Worm (Caenorhabditis elegans) whole organism, L4 larva: ENCODE measurements around the gene edg-1.
A peak's percentile ranks its signal among the peaks of the same experiment; 100 is the strongest.

ENCODE experiments used
- F44E2.7 ChIP-seq: fragments of 200-800 bp; sonication (Bioruptor generic); IDR thresholded peaks from 2 replicates; pipeline ENCODE4 v2.1.2; 2022; ENCODE audit warnings: missing genetic modification characterization, missing compliant biosample characterization
- F49E8.2 ChIP-seq: sonication (generic microtip); optimal IDR thresholded peaks from 2 replicates; lab custom pipeline; 2016; ENCODE audit warnings: missing compliant biosample characterization, mild to moderate bottlenecking, missing genetic modification characterization, borderline replicate concordance
- Y105C5A.15 ChIP-seq: fragments of 200-800 bp; sonication (Bioruptor generic); IDR thresholded peaks from 2 replicates; pipeline ENCODE4 v1.3.6; 2022; ENCODE audit warnings: missing genetic modification characterization, missing compliant biosample characterization
- Y48G9A.11 ChIP-seq: fragments of 200-800 bp; sonication (Bioruptor generic); IDR thresholded peaks from 2 replicates; pipeline ENCODE4 v1.3.6; 2022; ENCODE audit warnings: missing genetic modification reagents, missing genetic modification characterization, missing compliant biosample characterization
- ZK546.5 ChIP-seq, 2 experiments: sonication (generic microtip); optimal IDR thresholded peaks; 2 replicates each; lab custom pipeline; 2017; ENCODE audit warnings: missing biosample characterization in 2 of 2, missing genetic modification characterization in 2 of 2
- arid-1 ChIP-seq: fragments of 200-800 bp; sonication (Bioruptor generic); conservative IDR thresholded peaks from 2 replicates; pipeline ENCODE4 v1.3.6; 2022; ENCODE audit warnings: missing genetic modification reagents, missing genetic modification characterization, missing compliant biosample characterization
- ceh-20 ChIP-seq: fragments of 200-800 bp; sonication (Bioruptor generic); IDR thresholded peaks from 2 replicates; pipeline ENCODE4 v1.3.6; 2022; ENCODE audit warnings: missing genetic modification reagents, missing genetic modification characterization, missing compliant biosample characterization
- ceh-32 ChIP-seq: sonication (generic microtip); optimal IDR thresholded peaks from 2 replicates; lab custom pipeline; 2016; ENCODE audit warnings: mild to moderate bottlenecking, missing genetic modification characterization, missing compliant biosample characterization; ENCODE audit not compliant: poor library complexity
- ceh-44 ChIP-seq: fragments of 200-800 bp; sonication (Bioruptor generic); IDR thresholded peaks from 2 replicates; pipeline ENCODE4 v1.3.6; 2022; ENCODE audit warnings: missing genetic modification reagents, missing genetic modification characterization, missing compliant biosample characterization
- ceh-62 ChIP-seq: sonication (generic microtip); optimal IDR thresholded peaks from 2 replicates; lab custom pipeline; 2017; ENCODE audit warnings: missing biosample characterization, missing genetic modification characterization
- ces-1 ChIP-seq: fragments of 150-350 bp; sonication (generic microtip); optimal IDR thresholded peaks from 4 replicates; lab custom pipeline; 2014; ENCODE audit warnings: missing biosample characterization, missing genetic modification reagents, missing genetic modification characterization
- ctbp-1 ChIP-seq: fragments of 200-800 bp; sonication (Bioruptor generic); IDR thresholded peaks from 2 replicates; pipeline ENCODE4 v1.3.6; 2022; ENCODE audit warnings: missing genetic modification reagents, missing genetic modification characterization, missing compliant biosample characterization
- daf-16 ChIP-seq, 3 experiments: sonication (generic microtip); optimal IDR thresholded peaks; 2 replicates each; lab custom pipeline; 2016 to 2017; ENCODE audit warnings: missing genetic modification characterization in 3 of 3, missing genetic modification reagents in 3 of 3, mild to moderate bottlenecking in 2 of 3, missing compliant biosample characterization in 2 of 3, missing biosample characterization in 1 of 3, moderate library complexity in 1 of 3
- daf-19 ChIP-seq: fragments of 200-800 bp; sonication (Bioruptor generic); conservative IDR thresholded peaks from 2 replicates; pipeline ENCODE4 v1.3.6; 2022; ENCODE audit warnings: missing genetic modification characterization, missing compliant biosample characterization
- daf-8 ChIP-seq: fragments of 200-800 bp; sonication (Bioruptor generic); IDR thresholded peaks from 2 replicates; pipeline ENCODE4 v1.3.6; 2022; ENCODE audit warnings: missing genetic modification characterization, missing compliant biosample characterization
- dmd-8 ChIP-seq: fragments of 200-800 bp; sonication (Bioruptor generic); IDR thresholded peaks from 2 replicates; pipeline ENCODE4 v1.3.6; 2022; ENCODE audit warnings: missing genetic modification characterization, missing compliant biosample characterization
- dpl-1 ChIP-seq: fragments of 150-350 bp; optimal IDR thresholded peaks from 2 replicates; lab custom pipeline; 2014; ENCODE audit warnings: missing biosample characterization, missing genetic modification reagents, missing genetic modification characterization
- duxl-1 ChIP-seq: sonication (generic microtip); optimal IDR thresholded peaks from 2 replicates; lab custom pipeline; 2016; ENCODE audit warnings: mild to moderate bottlenecking, missing genetic modification characterization, moderate library complexity, missing compliant biosample characterization; ENCODE audit not compliant: poor library complexity
- dve-1 ChIP-seq: sonication (generic microtip); optimal IDR thresholded peaks from 2 replicates; lab custom pipeline; 2017; ENCODE audit warnings: antibody characterized with exemption, mild to moderate bottlenecking, missing genetic modification characterization, missing compliant biosample characterization; ENCODE audit not compliant: insufficient read depth
- gei-8 ChIP-seq: fragments of 200-800 bp; sonication (Bioruptor generic); optimal IDR thresholded peaks from 2 replicates; lab custom pipeline; 2018; ENCODE audit warnings: mild to moderate bottlenecking, missing genetic modification characterization, missing compliant biosample characterization
- hlh-11 ChIP-seq: fragments of 200-800 bp; sonication (Bioruptor generic); optimal IDR thresholded peaks from 2 replicates; lab custom pipeline; 2018; ENCODE audit warnings: mild to moderate bottlenecking, missing genetic modification characterization, missing compliant biosample characterization
- hlh-30 ChIP-seq: sonication (generic microtip); optimal IDR thresholded peaks from 2 replicates; lab custom pipeline; 2017; ENCODE audit warnings: antibody characterized with exemption, mild to moderate bottlenecking, missing genetic modification characterization, missing compliant biosample characterization; ENCODE audit not compliant: insufficient read depth
- lin-1 ChIP-seq: fragments of 200-800 bp; sonication (Bioruptor generic); IDR thresholded peaks from 2 replicates; pipeline ENCODE4 v1.3.6; 2022; ENCODE audit warnings: missing genetic modification reagents, missing genetic modification characterization, missing compliant biosample characterization
- lin-15B ChIP-seq: fragments of 150-350 bp; sonication (generic microtip); optimal IDR thresholded peaks from 3 replicates; lab custom pipeline; 2014; ENCODE audit warnings: missing biosample characterization, missing genetic modification characterization
- lin-29 ChIP-seq: fragments of 200-800 bp; sonication (Bioruptor generic); IDR thresholded peaks from 2 replicates; pipeline ENCODE4 v1.3.6; 2022; ENCODE audit warnings: missing genetic modification reagents, missing genetic modification characterization, missing compliant biosample characterization
- lin-38 ChIP-seq: fragments of 200-800 bp; sonication (Bioruptor generic); IDR thresholded peaks from 2 replicates; pipeline ENCODE4 v1.3.6; 2022; ENCODE audit warnings: missing genetic modification reagents, missing genetic modification characterization, missing compliant biosample characterization
- lir-3 ChIP-seq: sonication (generic microtip); optimal IDR thresholded peaks from 2 replicates; lab custom pipeline; 2016; ENCODE audit warnings: mild to moderate bottlenecking, missing genetic modification characterization, missing compliant biosample characterization
- madf-5 ChIP-seq, 2 experiments: fragments of 200-800 bp; sonication (Bioruptor generic); IDR thresholded peaks; 2 replicates each; pipeline ENCODE4 v1.3.6; 2022; ENCODE audit warnings: missing compliant biosample characterization in 2 of 2, missing genetic modification characterization in 2 of 2
- madf-9 ChIP-seq: fragments of 200-800 bp; sonication (Bioruptor generic); conservative IDR thresholded peaks from 2 replicates; pipeline ENCODE4 v1.3.6; 2022; ENCODE audit warnings: missing genetic modification reagents, missing genetic modification characterization, missing compliant biosample characterization
- mdt-29 ChIP-seq: fragments of 200-800 bp; sonication (Bioruptor generic); IDR thresholded peaks from 2 replicates; pipeline ENCODE4 v1.3.6; 2022; ENCODE audit warnings: missing genetic modification reagents, missing genetic modification characterization, missing compliant biosample characterization
- nhr-10 ChIP-seq: fragments of 150-350 bp; optimal IDR thresholded peaks from 2 replicates; lab custom pipeline; 2014; ENCODE audit warnings: missing biosample characterization, missing genetic modification characterization
- nhr-102 ChIP-seq: sonication (generic microtip); optimal IDR thresholded peaks from 2 replicates; lab custom pipeline; 2016; ENCODE audit warnings: mild to moderate bottlenecking, missing genetic modification characterization, moderate library complexity, missing compliant biosample characterization
- nhr-111 ChIP-seq: fragments of 200-800 bp; sonication (Bioruptor generic); optimal IDR thresholded peaks from 2 replicates; lab custom pipeline; 2018; ENCODE audit warnings: mild to moderate bottlenecking, missing genetic modification characterization, missing compliant biosample characterization
- nhr-25 ChIP-seq: sonication (generic microtip); optimal IDR thresholded peaks from 2 replicates; lab custom pipeline; 2017; ENCODE audit warnings: missing genetic modification characterization, mild to moderate bottlenecking, missing compliant biosample characterization, antibody characterized with exemption, moderate library complexity, borderline replicate concordance; ENCODE audit not compliant: insufficient read depth
- nhr-28 ChIP-seq: fragments of 150-350 bp; optimal IDR thresholded peaks from 2 replicates; lab custom pipeline; 2014; ENCODE audit warnings: missing biosample characterization, missing genetic modification characterization
- nhr-41 ChIP-seq: fragments of 200-800 bp; sonication (Bioruptor generic); IDR thresholded peaks from 2 replicates; pipeline ENCODE4 v1.3.6; 2022; ENCODE audit warnings: missing genetic modification reagents, missing genetic modification characterization, missing compliant biosample characterization
- nhr-48 ChIP-seq: sonication (generic microtip); optimal IDR thresholded peaks from 2 replicates; lab custom pipeline; 2016; ENCODE audit warnings: mild to moderate bottlenecking, missing genetic modification characterization, missing compliant biosample characterization
- nhr-6 ChIP-seq: fragments of 150-350 bp; optimal IDR thresholded peaks from 2 replicates; lab custom pipeline; 2014; ENCODE audit warnings: missing biosample characterization, missing genetic modification characterization
- pha-4 ChIP-seq, 2 experiments: fragments of 150-350 bp in 1 of 2; fragments of 200-800 bp in 1 of 2; sonication (Bioruptor generic) in 1 of 2; IDR thresholded peaks in 1 of 2; optimal IDR thresholded peaks in 1 of 2; 2 replicates each; pipeline versions ENCODE4 v1.3.6 to Lab custom; 2014 to 2022; ENCODE audit warnings: missing genetic modification characterization in 2 of 2, missing genetic modification reagents in 2 of 2, missing biosample characterization in 1 of 2, missing compliant biosample characterization in 1 of 2
- rbr-2 ChIP-seq: sonication (generic microtip); optimal IDR thresholded peaks from 2 replicates; lab custom pipeline; 2016; ENCODE audit warnings: missing genotype, missing genetic modification characterization, missing compliant biosample characterization
- saeg-2 ChIP-seq: fragments of 200-800 bp; sonication (Bioruptor generic); IDR thresholded peaks from 2 replicates; pipeline ENCODE4 v1.3.6; 2022; ENCODE audit warnings: missing genetic modification reagents, missing genetic modification characterization, missing compliant biosample characterization
- set-16 ChIP-seq: fragments of 200-800 bp; sonication (Bioruptor generic); IDR thresholded peaks from 2 replicates; pipeline ENCODE4 v1.3.6; 2022; ENCODE audit warnings: missing genetic modification reagents, missing genetic modification characterization, missing compliant biosample characterization
- tag-97 ChIP-seq: fragments of 200-800 bp; sonication (Bioruptor generic); IDR thresholded peaks from 2 replicates; pipeline ENCODE4 v1.3.6; 2022; ENCODE audit warnings: missing genetic modification characterization, missing compliant biosample characterization
- zag-1 ChIP-seq: fragments of 150-350 bp; optimal IDR thresholded peaks from 2 replicates; lab custom pipeline; 2014; ENCODE audit warnings: missing biosample characterization, missing genetic modification characterization
- zfp-2 ChIP-seq: sonication (generic microtip); optimal IDR thresholded peaks from 2 replicates; lab custom pipeline; 2016; ENCODE audit warnings: mild to moderate bottlenecking, missing genetic modification characterization, missing compliant biosample characterization
- zip-11 ChIP-seq: fragments of 200-800 bp; sonication (Bioruptor generic); IDR thresholded peaks from 2 replicates; pipeline ENCODE4 v1.3.6; 2022; ENCODE audit warnings: missing genetic modification characterization, missing compliant biosample characterization
- ztf-11 ChIP-seq: fragments of 150-350 bp; optimal IDR thresholded peaks from 2 replicates; lab custom pipeline; 2014; ENCODE audit warnings: missing biosample characterization, missing genetic modification characterization
- ztf-7 ChIP-seq: fragments of 150-350 bp; optimal IDR thresholded peaks from 2 replicates; lab custom pipeline; 2014; ENCODE audit warnings: missing biosample characterization, missing genetic modification characterization

Gene edg-1

ce11 chrIV:11313880-11314279, 6.7 kb upstream of the edg-1 start, which contains the start of gene dnj-2:
Gene dnj-2 (minus strand): TSS chrIV:11313980.
- TF ChIP-seq ctbp-1 (GFP tag; lab: Robert Waterston, UW) (no peak), madf-5 (GFP tag; IDR thresholded peaks at IDR 0.05; lab: Robert Waterston, UW) (no peak), ceh-44 (GFP tag; lab: Robert Waterston, UW) (no peak), nhr-48 (tag; lab: Kevin White, UChicago) (no peak), ceh-20 (GFP tag; lab: Robert Waterston, UW) (no peak), nhr-10 (no peak), nhr-6 (tag; lab: Kevin White, UChicago) (no peak), hlh-11 (tag; lab: Kevin White, UChicago) (no peak), zfp-2 (tag; lab: Kevin White, UChicago) (no peak), pha-4 (GFP tag; IDR thresholded peaks at IDR 0.05; lab: Robert Waterston, UW) (no peak), pha-4 (tag; optimal IDR thresholded peaks at IDR 0.05; lab: Kevin White, UChicago) (no peak), arid-1 (GFP tag; lab: Robert Waterston, UW) (no peak), lin-15B (tag; lab: Kevin White, UChicago) (no peak), ces-1 (GFP tag; lab: Kevin White, UChicago) (no peak), ztf-7 (tag; lab: Kevin White, UChicago) (no peak), lin-29 (GFP tag; lab: Robert Waterston, UW) (no peak), ceh-32 (tag; lab: Kevin White, UChicago) (no peak), saeg-2 (no peak)

- no peak for TF ChIP-seq zag-1 (tag; lab: Kevin White, UChicago)
- TF ChIP-seq tag-97 (GFP tag; lab: Robert Waterston, UW): no peak
- TF ChIP-seq Y105C5A.15: no peak
- no peak for TF ChIP-seq lin-29 (GFP tag; lab: Robert Waterston, UW)
- TF ChIP-seq hlh-11 (tag; lab: Kevin White, UChicago): no peak
- TF ChIP-seq Y48G9A.11 (GFP tag; lab: Robert Waterston, UW): no peak
- TF ChIP-seq nhr-28 (tag; lab: Kevin White, UChicago): no peak
- no peak for TF ChIP-seq ztf-11 (tag; lab: Kevin White, UChicago)
- TF ChIP-seq zip-11 (GFP tag; lab: Robert Waterston, UW): no peak
- TF ChIP-seq rbr-2 (tag; lab: Kevin White, UChicago): peak; percentile 29
- TF ChIP-seq lir-3 (tag; lab: Kevin White, UChicago): no peak
- TF ChIP-seq lin-1 (GFP tag; lab: Robert Waterston, UW): no peak
- no peak for TF ChIP-seq nhr-41
- peak; percentile 43 for TF ChIP-seq lin-38
- TF ChIP-seq hlh-30: peak; percentile 32
- TF ChIP-seq daf-8 (GFP tag; lab: Robert Waterston, UW): no peak
- peak; percentile 63 for TF ChIP-seq dve-1 (tag; lab: Kevin White, UChicago)
- no peak for TF ChIP-seq ceh-62 (tag; lab: Kevin White, UChicago)
- TF ChIP-seq dpl-1 (GFP tag; lab: Kevin White, UChicago): peak; percentile 59
- TF ChIP-seq ZK546.5 (tag; optimal IDR thresholded peaks at IDR 0.05; lab: Kevin White, UChicago): no peak
- TF ChIP-seq set-16: no peak
- TF ChIP-seq F49E8.2 (tag; lab: Kevin White, UChicago): no peak
- TF ChIP-seq mdt-29 (GFP tag; lab: Robert Waterston, UW): no peak
- TF ChIP-seq daf-16 (GFP tag; optimal IDR thresholded peaks at IDR 0.05; lab: Kevin White, UChicago): no peak
- TF ChIP-seq daf-16 (tag; optimal IDR thresholded peaks at IDR 0.05; lab: Kevin White, UChicago): peak; percentile 62
- TF ChIP-seq F44E2.7 (GFP tag; lab: Robert Waterston, UW): no peak
- TF ChIP-seq gei-8 (GFP tag; lab: Kevin White, UChicago): no peak
- no peak for TF ChIP-seq duxl-1 (tag; lab: Kevin White, UChicago)
- no peak for TF ChIP-seq nhr-25 (tag; lab: Kevin White, UChicago)
- no peak for TF ChIP-seq daf-19 (GFP tag; lab: Robert Waterston, UW)
- TF ChIP-seq madf-9: no peak
- no peak for TF ChIP-seq dmd-8 (GFP tag; lab: Robert Waterston, UW)
- no peak for TF ChIP-seq nhr-102
- no peak for TF ChIP-seq nhr-111 (GFP tag; lab: Kevin White, UChicago)
- no peak for TF ChIP-seq ztf-7 (tag; lab: Kevin White, UChicago)
These were observed 5.7 kb upstream of the edg-1 start, which contains the start of the genes B0035.3, B0035.22 and pfd-4 for ce11 chrIV:11314885-11315284. Gene B0035.3 (minus strand): TSS chrIV:11314998. Gene B0035.22 (plus strand): TSS chrIV:11315153. Gene pfd-4 (plus strand): TSS chrIV:11315207.
